Worm (Caenorhabditis elegans) whole organism, early embryonic: ENCODE measurements around the gene C13C4.6.

ENCODE experiments used
- B0310.2 ChIP-seq: sonication (generic microtip); optimal IDR thresholded peaks from 2 replicates; lab custom pipeline; 2016; ENCODE audit warnings: mild to moderate bottlenecking, missing genetic modification characterization, missing compliant biosample characterization
- aly-1 ChIP-seq: sonication (generic microtip); optimal IDR thresholded peaks from 2 replicates; lab custom pipeline; 2016; ENCODE audit warnings: missing genetic modification characterization, missing compliant biosample characterization
- ama-1 ChIP-seq: fragments of 150-350 bp; optimal IDR thresholded peaks from 2 replicates; lab custom pipeline; 2014
- ceh-13 ChIP-seq: fragments of 200-800 bp; sonication (Bioruptor generic); optimal IDR thresholded peaks from 2 replicates; lab custom pipeline; 2018; ENCODE audit warnings: mild to moderate bottlenecking, missing genetic modification characterization, missing compliant biosample characterization
- ceh-36 ChIP-seq: sonication (generic microtip); optimal IDR thresholded peaks from 2 replicates; lab custom pipeline; 2016; ENCODE audit warnings: missing genetic modification characterization, inconsistent platforms, missing compliant biosample characterization
- ets-7 ChIP-seq: sonication (generic microtip); optimal IDR thresholded peaks from 2 replicates; lab custom pipeline; 2016; ENCODE audit warnings: missing genotype, missing genetic modification characterization, missing compliant biosample characterization
- flt-1 ChIP-seq: fragments of 200-800 bp; sonication (Bioruptor generic); IDR thresholded peaks from 2 replicates; pipeline ENCODE4 v1.3.6; 2022; ENCODE audit warnings: missing genetic modification characterization, missing compliant biosample characterization
- hmbx-1 ChIP-seq: sonication (generic microtip); optimal IDR thresholded peaks from 2 replicates; lab custom pipeline; 2016; ENCODE audit warnings: mild to moderate bottlenecking, missing genetic modification characterization, missing compliant biosample characterization
- hmg-4 ChIP-seq: fragments of 200-800 bp; sonication (Bioruptor generic); optimal IDR thresholded peaks from 2 replicates; lab custom pipeline; 2018; ENCODE audit warnings: mild to moderate bottlenecking, missing genetic modification characterization, missing compliant biosample characterization
- hnd-1 ChIP-seq: sonication (generic microtip); optimal IDR thresholded peaks from 2 replicates; lab custom pipeline; 2016; ENCODE audit warnings: missing genetic modification characterization, missing compliant biosample characterization
- pes-1 ChIP-seq: fragments of 200-800 bp; sonication (Bioruptor generic); IDR thresholded peaks from 2 replicates; pipeline ENCODE4 v1.3.6; 2022; ENCODE audit warnings: missing genetic modification reagents, missing genetic modification characterization, missing compliant biosample characterization
- scrt-1 ChIP-seq: fragments of 200-800 bp; sonication (Bioruptor generic); IDR thresholded peaks from 2 replicates; pipeline ENCODE4 v1.3.6; 2022; ENCODE audit warnings: missing genetic modification characterization, missing compliant biosample characterization
- tbx-11 ChIP-seq: fragments of 200-800 bp; sonication (Bioruptor generic); IDR thresholded peaks from 2 replicates; pipeline ENCODE4 v1.3.6; 2022; ENCODE audit warnings: missing genetic modification characterization, missing compliant biosample characterization
- tbx-37 ChIP-seq: fragments of 200-800 bp; sonication (Bioruptor generic); conservative IDR thresholded peaks from 2 replicates; pipeline ENCODE4 v1.3.6; 2022; ENCODE audit warnings: missing genetic modification reagents, missing genetic modification characterization, missing compliant biosample characterization

- TF ChIP-seq hnd-1 (tag; lab: Kevin White, UChicago) (no peak), ama-1 (lab: Kevin White, UChicago) (no peak), tbx-37 (GFP tag; lab: Robert Waterston, UW) (no peak), hmg-4 (GFP tag; lab: Kevin White, UChicago) (no peak), ceh-13 (GFP tag; lab: Kevin White, UChicago) (no peak), hmbx-1 (tag; lab: Kevin White, UChicago) (no peak), flt-1 (GFP tag; lab: Robert Waterston, UW) (no peak), pes-1 (GFP tag; lab: Robert Waterston, UW) (no peak), aly-1 (tag; lab: Kevin White, UChicago) (no peak), B0310.2 (tag; lab: Kevin White, UChicago) (no peak), ets-7 (tag; lab: Kevin White, UChicago) (no peak), scrt-1 (GFP tag; lab: Robert Waterston, UW) (no peak), tbx-11 (no peak), ceh-36 (tag; lab: Kevin White, UChicago) (no peak)
Observed at ce11 chrV:12088773-12089172, 32.6 kb upstream of the C13C4.6 start, which contains the start of gene R07B7.12.
